Fruit fly (Drosophila melanogaster): ENCODE results near the gene Trf.

The Trf gene

dm6 chr2L:8088025-8088789 lies 15.5 kb downstream of the Trf start:
- TF ChIP-seq CG34367 (tag; optimal IDR thresholded peaks at IDR 0.05) (no peak), Snoo (tag; optimal IDR thresholded peaks at IDR 0.05) (no peak), D1 (tag; optimal IDR thresholded peaks at IDR 0.05) (no peak), CG4496 (GFP tag; IDR thresholded peaks at IDR 0.05) (peak; percentile 27; the same call in 1 of the 3 replicates), Pif1B (GFP tag; optimal IDR thresholded peaks at IDR 0.05) (no peak), Ets98B (GFP tag; IDR thresholded peaks at IDR 0.05) (peak; percentile 20; the same call in 1 of the 2 replicates), CG17806 (tag; optimal IDR thresholded peaks at IDR 0.05) (no peak), CG8301 (tag; optimal IDR thresholded peaks at IDR 0.05) (peak; percentile 23), CG12605 (GFP tag; IDR thresholded peaks at IDR 0.05) (no peak), CG14655 (GFP tag; optimal IDR thresholded peaks at IDR 0.05) (peak; percentile 19), Pif1A (GFP tag; optimal IDR thresholded peaks at IDR 0.05) (peak; percentile 36), CG32121 (GFP tag; IDR thresholded peaks at IDR 0.05) (no peak), rn (GFP tag; IDR thresholded peaks at IDR 0.05) (no peak), CG10348 (GFP tag; IDR thresholded peaks at IDR 0.05) (no peak), CG13204 (GFP tag; optimal IDR thresholded peaks at IDR 0.05) (no peak), EcR (GFP tag; optimal IDR thresholded peaks at IDR 0.05) (no peak), fd96Ca (GFP tag; IDR thresholded peaks at IDR 0.05) (no peak), CG15710 (tag; optimal IDR thresholded peaks at IDR 0.05) (no peak), CG9948 (tag; optimal IDR thresholded peaks at IDR 0.05) (no peak), CG8159 (tag; optimal IDR thresholded peaks at IDR 0.05) (no peak), gl (tag; optimal IDR thresholded peaks at IDR 0.05) (no peak)

- no peak for TF ChIP-seq CG13204 (GFP tag; optimal IDR thresholded peaks at IDR 0.05)
- no peak for TF ChIP-seq fd96Ca (GFP tag; IDR thresholded peaks at IDR 0.05)
- no peak for TF ChIP-seq CG4496 (GFP tag; IDR thresholded peaks at IDR 0.05)
- no peak for TF ChIP-seq EcR (GFP tag; optimal IDR thresholded peaks at IDR 0.05)
- no peak for TF ChIP-seq CG15710 (tag; optimal IDR thresholded peaks at IDR 0.05)
- TF ChIP-seq CG34367 (tag; optimal IDR thresholded peaks at IDR 0.05) = no peak
- TF ChIP-seq Pif1A (GFP tag; optimal IDR thresholded peaks at IDR 0.05) = no peak
Measured at dm6 chr2L:8091429-8091828, 18.7 kb downstream of the Trf start.

- TF ChIP-seq CG17806 (tag; optimal IDR thresholded peaks at IDR 0.05) (no peak), CG4496 (GFP tag; IDR thresholded peaks at IDR 0.05) (no peak), CG9948 (tag; optimal IDR thresholded peaks at IDR 0.05) (no peak), CG34367 (tag; optimal IDR thresholded peaks at IDR 0.05) (no peak), Ets98B (GFP tag; IDR thresholded peaks at IDR 0.05) (no peak), rn (GFP tag; IDR thresholded peaks at IDR 0.05) (no peak), EcR (GFP tag; optimal IDR thresholded peaks at IDR 0.05) (no peak), gl (tag; optimal IDR thresholded peaks at IDR 0.05) (no peak), Pif1B (GFP tag; optimal IDR thresholded peaks at IDR 0.05) (no peak), CG14655 (GFP tag; optimal IDR thresholded peaks at IDR 0.05) (no peak), fd96Ca (GFP tag; IDR thresholded peaks at IDR 0.05) (no peak), Snoo (tag; optimal IDR thresholded peaks at IDR 0.05) (no peak), Pif1A (GFP tag; optimal IDR thresholded peaks at IDR 0.05) (no peak), CG32121 (GFP tag; IDR thresholded peaks at IDR 0.05) (no peak), CG8159 (tag; optimal IDR thresholded peaks at IDR 0.05) (no peak), CG12605 (GFP tag; IDR thresholded peaks at IDR 0.05) (no peak), CG13204 (GFP tag; optimal IDR thresholded peaks at IDR 0.05) (no peak), CG15710 (tag; optimal IDR thresholded peaks at IDR 0.05) (no peak), CG10348 (GFP tag; IDR thresholded peaks at IDR 0.05) (no peak), CG8301 (tag; optimal IDR thresholded peaks at IDR 0.05) (no peak)
Measured at dm6 chr2L:8091908-8092307, 19.2 kb downstream of the Trf start.

- TF ChIP-seq fd96Ca (GFP tag; IDR thresholded peaks at IDR 0.05) (peak; percentile 44; the same call in 2 of the 3 replicates), Pif1A (GFP tag; optimal IDR thresholded peaks at IDR 0.05) (no peak), Ets98B (GFP tag; IDR thresholded peaks at IDR 0.05) (peak; percentile 8; the same call in 1 of the 2 replicates), EcR (GFP tag; optimal IDR thresholded peaks at IDR 0.05) (peak; percentile 56), Pif1B (GFP tag; optimal IDR thresholded peaks at IDR 0.05) (peak; percentile 36), CG8159 (tag; optimal IDR thresholded peaks at IDR 0.05) (peak; percentile 40), rn (GFP tag; IDR thresholded peaks at IDR 0.05) (no peak), CG14655 (GFP tag; optimal IDR thresholded peaks at IDR 0.05) (peak; percentile 9)
Measured at dm6 chr2L:8093182-8093941, 20.7 kb downstream of the Trf start.

- peak; percentile 41 for TF ChIP-seq CG14655 (GFP tag; optimal IDR thresholded peaks at IDR 0.05)
- no peak for TF ChIP-seq gl (tag; optimal IDR thresholded peaks at IDR 0.05)
- no peak for TF ChIP-seq CG15710 (tag; optimal IDR thresholded peaks at IDR 0.05)
- 0 out of 3 replicates have a peak, but pooled peaks have one; percentile 55 for TF ChIP-seq fd96Ca (GFP tag; IDR thresholded peaks at IDR 0.05)
- TF ChIP-seq D1 (tag; optimal IDR thresholded peaks at IDR 0.05) = no peak
- TF ChIP-seq CG12605 (GFP tag; IDR thresholded peaks at IDR 0.05) = peak; percentile 36
- TF ChIP-seq CG17806 (tag; optimal IDR thresholded peaks at IDR 0.05) = no peak
- no peak for TF ChIP-seq CG8159 (tag; optimal IDR thresholded peaks at IDR 0.05)
- no peak for TF ChIP-seq CG4496 (GFP tag; IDR thresholded peaks at IDR 0.05)
- TF ChIP-seq CG9948 (tag; optimal IDR thresholded peaks at IDR 0.05) = no peak
- TF ChIP-seq rn (GFP tag; IDR thresholded peaks at IDR 0.05) = no peak
- peak; percentile 36 for TF ChIP-seq CG32121 (GFP tag; IDR thresholded peaks at IDR 0.05)
- TF ChIP-seq CG10348 (GFP tag; IDR thresholded peaks at IDR 0.05) = no peak
- peak; percentile 63 for TF ChIP-seq Ets98B (GFP tag; IDR thresholded peaks at IDR 0.05)
- no peak for TF ChIP-seq Pif1A (GFP tag; optimal IDR thresholded peaks at IDR 0.05)
- TF ChIP-seq CG8301 (tag; optimal IDR thresholded peaks at IDR 0.05) = no peak
- TF ChIP-seq EcR (GFP tag; optimal IDR thresholded peaks at IDR 0.05) = no peak
- TF ChIP-seq CG13204 (GFP tag; optimal IDR thresholded peaks at IDR 0.05) = no peak
- no peak for TF ChIP-seq CG34367 (tag; optimal IDR thresholded peaks at IDR 0.05)
- no peak for TF ChIP-seq Pif1B (GFP tag; optimal IDR thresholded peaks at IDR 0.05)
- no peak for TF ChIP-seq Snoo (tag; optimal IDR thresholded peaks at IDR 0.05)
Measured at dm6 chr2L:8094058-8094825, 21.5 kb downstream of the Trf start.

All from whole organism, pupa.